Worm (Caenorhabditis elegans) whole organism, midembryonic: ENCODE results near the gene F56B3.9.
"Not testable (repeated sequence)": the region's sequence is repeated elsewhere in the genome, so short reads cannot be mapped to it uniquely, and the experiment has no call there.

Experiments
- T22C8.4 ChIP-seq: fragments of 200-800 bp; sonication (Bioruptor generic); IDR thresholded peaks from 2 replicates; pipeline ENCODE4 v1.3.6; 2022; ENCODE audit warnings: missing genetic modification characterization, missing compliant biosample characterization
- cog-1 ChIP-seq: sonication (generic microtip); optimal IDR thresholded peaks from 2 replicates; lab custom pipeline; 2016; ENCODE audit warnings: missing genetic modification characterization, missing compliant biosample characterization
- flt-1 ChIP-seq: fragments of 200-800 bp; sonication (Bioruptor generic); IDR thresholded peaks from 2 replicates; pipeline ENCODE4 v1.3.6; 2022; ENCODE audit warnings: missing genetic modification characterization, missing compliant biosample characterization
- klf-2 ChIP-seq: fragments of 200-800 bp; sonication (Bioruptor generic); conservative IDR thresholded peaks from 2 replicates; pipeline ENCODE4 v1.3.6; 2022; ENCODE audit warnings: missing genetic modification reagents, missing genetic modification characterization, missing compliant biosample characterization
- med-1 ChIP-seq: sonication (generic microtip); optimal IDR thresholded peaks from 2 replicates; lab custom pipeline; 2017; ENCODE audit warnings: missing genetic modification characterization, mild to moderate bottlenecking, missing compliant biosample characterization, antibody characterized with exemption, missing genetic modification reagents; ENCODE audit not compliant: insufficient read depth
- ref-1 ChIP-seq: fragments of 200-800 bp; sonication (Bioruptor generic); conservative IDR thresholded peaks from 2 replicates; pipeline ENCODE4 v1.3.6; 2022; ENCODE audit warnings: missing genetic modification reagents, missing genetic modification characterization, missing compliant biosample characterization
- tab-1 ChIP-seq: fragments of 200-800 bp; sonication (Bioruptor generic); IDR thresholded peaks from 2 replicates; pipeline ENCODE4 v1.3.6; 2022; ENCODE audit warnings: missing genetic modification characterization, missing compliant biosample characterization
- ztf-23 ChIP-seq: fragments of 200-800 bp; sonication (Bioruptor generic); IDR thresholded peaks from 2 replicates; pipeline ENCODE4 v1.3.6; 2022; ENCODE audit warnings: missing genetic modification reagents, missing genetic modification characterization, missing compliant biosample characterization
- ztf-29 ChIP-seq: fragments of 200-800 bp; sonication (Bioruptor generic); IDR thresholded peaks from 2 replicates; pipeline ENCODE4 v1.3.6; 2022; ENCODE audit warnings: missing genetic modification reagents, missing genetic modification characterization, missing compliant biosample characterization

Gene F56B3.9

ce11 chrIV:771061-771460 is at the start of gene F56B3.9:
F56B3.9 (plus strand) TSS chrIV:771361.
- not testable (repeated sequence) for TF ChIP-seq ref-1 (GFP tag; lab: Robert Waterston, UW); klf-2 (GFP tag; lab: Robert Waterston, UW); cog-1 (tag; lab: Kevin White, UChicago)

ce11 chrIV:728095-728494 is 43.1 kb upstream of the F56B3.9 start, which contains the start of gene Y55F3C.9:
Y55F3C.9 (minus strand) TSS chrIV:728195.
- TF ChIP-seq cog-1 (tag; lab: Kevin White, UChicago), result no peak
- no peak for TF ChIP-seq tab-1 (GFP tag; lab: Robert Waterston, UW)
- no peak for TF ChIP-seq med-1 (GFP tag; lab: Kevin White, UChicago)
- no peak for TF ChIP-seq ref-1 (GFP tag; lab: Robert Waterston, UW)
- no peak for TF ChIP-seq klf-2 (GFP tag; lab: Robert Waterston, UW)
- TF ChIP-seq flt-1, result no peak
- TF ChIP-seq ztf-23 (GFP tag; lab: Robert Waterston, UW), result no peak
- no peak for TF ChIP-seq ztf-29 (GFP tag; lab: Robert Waterston, UW)
- TF ChIP-seq T22C8.4, result no peak

DNA sequence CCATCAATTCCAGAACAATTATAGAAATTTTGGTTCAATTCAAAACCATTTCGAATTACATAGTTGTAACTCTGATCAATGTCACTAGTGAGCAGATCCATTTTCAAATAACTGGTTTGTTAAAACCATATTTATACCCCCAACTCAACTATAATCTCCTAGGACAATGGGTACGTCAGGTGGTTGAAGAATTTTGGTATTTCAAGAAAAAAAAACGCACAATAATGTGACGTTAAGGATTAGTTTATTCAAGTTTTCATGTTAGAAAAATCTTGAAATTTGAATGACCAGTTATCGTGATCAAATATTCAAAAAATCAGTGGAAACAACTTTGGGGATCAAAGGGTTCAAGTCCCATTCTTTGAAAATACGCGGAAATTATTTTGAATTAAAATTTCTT is 40.2 kb upstream of the F56B3.9 start, which contains the start of gene srt-24:
Gene srt-24, minus strand, starts transcription at position 101 of the 400 bp plus-strand sequence.
- no peak for TF ChIP-seq tab-1 (GFP tag; lab: Robert Waterston, UW)
- TF ChIP-seq med-1 (GFP tag; lab: Kevin White, UChicago), result no peak
- no peak for TF ChIP-seq flt-1
- TF ChIP-seq T22C8.4, result no peak
- TF ChIP-seq cog-1 (tag; lab: Kevin White, UChicago), result no peak
- no peak for TF ChIP-seq klf-2 (GFP tag; lab: Robert Waterston, UW)
- no peak for TF ChIP-seq ztf-23 (GFP tag; lab: Robert Waterston, UW)
- TF ChIP-seq ztf-29 (GFP tag; lab: Robert Waterston, UW), result no peak
- no peak for TF ChIP-seq ref-1 (GFP tag; lab: Robert Waterston, UW)

DNA sequence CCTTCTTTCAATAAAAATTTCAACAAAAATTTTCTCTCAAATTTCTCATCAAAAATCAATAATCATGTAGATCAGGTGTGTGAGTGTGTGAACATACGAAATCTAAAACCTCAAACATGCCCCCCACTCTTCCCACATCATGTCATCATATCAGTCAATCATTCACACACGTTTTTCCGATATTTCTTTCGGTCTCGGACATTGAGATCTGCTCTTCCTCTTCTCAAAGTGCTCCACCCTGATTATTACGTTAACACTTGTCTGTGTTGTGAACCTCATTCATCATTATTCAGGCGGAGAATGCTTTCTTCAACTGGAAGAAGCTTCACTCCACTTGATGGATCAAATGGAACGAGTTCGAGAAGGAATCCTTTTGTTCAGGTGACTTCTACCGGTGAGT is 34.7 kb upstream of the F56B3.9 start, which contains the start of gene kvs-5:
Gene kvs-5, plus strand, starts transcription at position 301 of the 400 bp plus-strand sequence.
- TF ChIP-seq klf-2 (GFP tag; lab: Robert Waterston, UW) (no peak), T22C8.4 (no peak), ref-1 (GFP tag; lab: Robert Waterston, UW) (no peak), med-1 (GFP tag; lab: Kevin White, UChicago) (no peak), ztf-23 (GFP tag; lab: Robert Waterston, UW) (no peak), tab-1 (GFP tag; lab: Robert Waterston, UW) (no peak)

ce11 chrIV:740674-741073 is 30.5 kb upstream of the F56B3.9 start:
- TF ChIP-seq T22C8.4, result no peak
- TF ChIP-seq flt-1, result no peak
- no peak for TF ChIP-seq cog-1 (tag; lab: Kevin White, UChicago)

DNA sequence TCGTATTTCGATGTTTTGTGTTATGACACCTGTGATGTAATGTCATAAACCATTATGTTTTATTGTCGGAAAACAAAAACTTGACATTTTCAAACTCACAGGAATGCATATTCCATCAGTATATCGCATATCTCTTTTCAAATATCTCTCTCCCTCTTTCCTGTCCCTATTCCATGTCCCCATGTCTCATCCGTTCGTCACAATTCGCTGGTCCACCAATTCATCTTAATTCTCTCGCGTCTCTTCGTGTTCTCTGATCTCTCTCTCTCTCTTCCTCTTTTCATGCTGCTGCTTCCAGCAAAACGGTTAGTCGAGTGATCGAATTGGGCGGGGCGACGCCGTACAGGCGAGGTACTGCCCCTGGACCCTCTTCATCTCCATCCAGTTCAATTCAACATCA is 29.3 kb upstream of the F56B3.9 start:
- TF ChIP-seq ref-1 (GFP tag; lab: Robert Waterston, UW) (no peak), ztf-29 (GFP tag; lab: Robert Waterston, UW) (no peak), flt-1 (no peak), ztf-23 (GFP tag; lab: Robert Waterston, UW) (no peak), cog-1 (tag; lab: Kevin White, UChicago) (no peak)

ce11 chrIV:746333-746732 is 24.8 kb upstream of the F56B3.9 start:
- no peak for TF ChIP-seq T22C8.4
- TF ChIP-seq ztf-29 (GFP tag; lab: Robert Waterston, UW), result no peak
- no peak for TF ChIP-seq ref-1 (GFP tag; lab: Robert Waterston, UW)
- no peak for TF ChIP-seq flt-1
- TF ChIP-seq ztf-23 (GFP tag; lab: Robert Waterston, UW), result no peak
- TF ChIP-seq tab-1 (GFP tag; lab: Robert Waterston, UW), result no peak
- no peak for TF ChIP-seq klf-2 (GFP tag; lab: Robert Waterston, UW)
- TF ChIP-seq med-1 (GFP tag; lab: Kevin White, UChicago), result no peak
- TF ChIP-seq cog-1 (tag; lab: Kevin White, UChicago), result no peak

DNA sequence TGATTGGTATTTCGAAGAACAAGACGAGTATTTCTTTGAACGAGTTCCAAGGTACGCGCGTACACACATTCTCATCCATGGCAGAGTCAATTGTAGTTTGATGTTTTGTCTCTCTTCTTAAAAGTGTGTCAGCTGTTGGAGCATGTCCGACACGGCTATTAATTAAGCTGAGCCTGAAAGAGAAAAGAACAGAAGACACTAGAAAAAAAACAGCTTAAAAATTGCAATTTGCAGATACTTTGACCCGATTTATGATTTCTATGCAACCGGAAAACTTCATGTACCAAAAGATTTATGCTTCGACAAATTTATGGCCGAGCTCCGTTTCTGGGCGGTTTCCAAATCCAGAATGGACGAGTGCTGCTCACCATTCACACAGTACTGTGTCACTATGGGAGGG is 21.6 kb upstream of the F56B3.9 start:
- TF ChIP-seq ztf-29 (GFP tag; lab: Robert Waterston, UW), result no peak
- TF ChIP-seq flt-1, result no peak
- TF ChIP-seq med-1 (GFP tag; lab: Kevin White, UChicago), result no peak
- no peak for TF ChIP-seq ref-1 (GFP tag; lab: Robert Waterston, UW)
- no peak for TF ChIP-seq ztf-23 (GFP tag; lab: Robert Waterston, UW)
- TF ChIP-seq T22C8.4, result no peak
- TF ChIP-seq klf-2 (GFP tag; lab: Robert Waterston, UW), result no peak
- TF ChIP-seq tab-1 (GFP tag; lab: Robert Waterston, UW), result no peak
- no peak for TF ChIP-seq cog-1 (tag; lab: Kevin White, UChicago)

DNA sequence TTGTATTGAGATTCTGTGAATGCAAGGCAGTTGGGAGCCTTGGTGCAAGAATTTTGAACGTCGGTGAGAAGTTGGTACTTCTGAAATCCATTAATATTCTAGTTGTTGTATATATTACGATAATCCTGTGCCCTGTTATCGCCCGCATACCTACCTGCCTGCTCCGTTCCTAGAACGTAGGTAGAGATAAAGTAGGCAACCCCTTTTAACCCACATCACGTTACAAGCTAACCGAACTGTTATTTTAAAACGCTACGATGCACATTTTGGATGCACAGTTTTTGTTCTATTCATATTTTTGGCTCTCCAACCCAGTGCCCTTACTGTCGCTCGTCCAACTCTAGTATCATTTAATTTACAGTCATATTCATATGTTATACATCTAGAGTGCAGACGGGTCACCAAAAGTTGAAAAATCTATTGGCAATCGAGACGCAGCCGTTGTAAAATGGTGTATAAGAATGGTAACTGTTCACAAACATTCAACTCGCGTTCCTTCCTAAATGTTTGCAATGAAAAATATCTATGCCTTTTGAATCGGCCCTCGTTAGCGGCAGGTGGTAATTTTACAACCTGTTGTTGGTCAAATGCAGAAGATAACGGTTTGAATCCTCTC is 16.7 kb upstream of the F56B3.9 start:
- TF ChIP-seq flt-1 (no peak), cog-1 (tag; lab: Kevin White, UChicago) (no peak), ztf-23 (GFP tag; lab: Robert Waterston, UW) (no peak), med-1 (GFP tag; lab: Kevin White, UChicago) (no peak), tab-1 (GFP tag; lab: Robert Waterston, UW) (no peak), klf-2 (GFP tag; lab: Robert Waterston, UW) (no peak), T22C8.4 (no peak), ztf-29 (GFP tag; lab: Robert Waterston, UW) (no peak), ref-1 (GFP tag; lab: Robert Waterston, UW) (no peak)

- TF ChIP-seq med-1 (GFP tag; lab: Kevin White, UChicago) (no peak), flt-1 (no peak), ref-1 (GFP tag; lab: Robert Waterston, UW) (no peak), tab-1 (GFP tag; lab: Robert Waterston, UW) (no peak), cog-1 (tag; lab: Kevin White, UChicago) (no peak), T22C8.4 (no peak), ztf-23 (GFP tag; lab: Robert Waterston, UW) (no peak), klf-2 (GFP tag; lab: Robert Waterston, UW) (no peak), ztf-29 (GFP tag; lab: Robert Waterston, UW) (no peak)
Measured at ce11 chrIV:756421-756820, 14.7 kb upstream of the F56B3.9 start, which contains the start of gene srt-23. srt-23 (plus strand) TSS chrIV:756721.
